Worm (Caenorhabditis elegans): ENCODE measurements around the gene ttr-34.

Gene ttr-34

DNA sequence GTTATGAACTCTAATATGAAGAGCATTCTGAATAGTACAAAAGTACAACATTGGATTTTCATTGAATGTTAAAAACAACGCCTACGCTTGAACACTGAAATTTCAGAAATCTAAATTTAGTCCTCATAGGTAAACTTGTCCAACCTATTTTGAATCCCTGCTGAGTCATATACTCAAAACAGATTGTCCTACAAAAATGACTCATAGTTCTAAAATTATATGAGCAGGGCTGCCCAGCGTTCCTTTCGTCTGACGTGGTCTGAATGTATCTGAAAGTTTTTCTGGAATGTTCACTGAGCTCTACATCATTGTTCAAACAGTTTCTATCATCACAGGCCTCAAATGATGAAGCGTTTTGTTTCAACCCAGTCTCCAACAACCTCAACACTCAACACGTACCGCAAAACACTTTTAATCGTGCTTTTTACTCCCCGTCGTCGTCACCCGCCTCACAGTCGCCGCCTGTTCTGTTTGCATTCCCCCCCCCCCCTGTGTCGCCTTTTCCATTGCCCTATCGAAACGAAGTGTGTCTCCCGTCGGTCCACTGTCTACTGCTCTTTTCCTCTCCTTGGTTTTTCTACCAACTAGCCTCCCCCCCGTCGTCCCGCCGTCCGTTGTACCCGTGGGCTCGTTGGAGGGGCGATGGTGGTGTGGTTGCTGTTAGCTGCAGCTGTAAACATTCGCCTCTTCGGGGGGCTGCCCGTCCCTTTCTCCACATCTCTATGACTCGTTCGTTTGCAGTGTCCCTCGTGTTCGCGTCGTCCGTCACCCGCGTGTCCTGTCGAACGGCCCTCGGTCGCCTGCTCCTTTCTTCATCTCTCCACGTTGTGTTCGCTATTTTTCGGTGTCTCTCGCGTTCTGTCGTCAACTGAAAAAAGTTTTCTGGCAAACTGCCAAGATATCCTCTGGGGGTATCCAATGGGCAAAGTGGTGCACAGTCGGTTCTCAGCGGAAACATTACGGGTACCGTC, 4.5 kb downstream of the ttr-34 start (continued):
- TF ChIP-seq bed-1 (GFP tag; IDR thresholded peaks at IDR 0.05) (no peak), B0019.2 (GFP tag; conservative IDR thresholded peaks at IDR 0.05) (no peak), K12H6.12 (tag; optimal IDR thresholded peaks at IDR 0.05) (peak; percentile 46), ztf-25 (GFP tag; IDR thresholded peaks at IDR 0.05) (no peak), dpl-1 (GFP tag; optimal IDR thresholded peaks at IDR 0.05) (no peak), hmg-20 (GFP tag; IDR thresholded peaks at IDR 0.05) (no peak), akir-1 (GFP tag; optimal IDR thresholded peaks at IDR 0.05) (no peak), ceh-27 (GFP tag; optimal IDR thresholded peaks at IDR 0.05) (peak; percentile 23), nfya-2 (GFP tag; IDR thresholded peaks at IDR 0.05) (no peak), sea-2 (GFP tag; IDR thresholded peaks at IDR 0.05) (no peak), madf-6 (GFP tag; IDR thresholded peaks at IDR 0.05) (no peak), zim-3 (tag; optimal IDR thresholded peaks at IDR 0.05) (peak; percentile 55), dpff-1 (tag; optimal IDR thresholded peaks at IDR 0.05) (no peak), F57A8.1 (GFP tag; optimal IDR thresholded peaks at IDR 0.05) (no peak), F23B12.7 (tag; optimal IDR thresholded peaks at IDR 0.05; ENCODE audit: insufficient read depth) (peak; percentile 18), pha-4 (tag; optimal IDR thresholded peaks at IDR 0.05) (peak; percentile 1), ZK185.1 (tag; optimal IDR thresholded peaks at IDR 0.05; ENCODE audit: poor library complexity, severe bottlenecking) (peak; percentile 2), Y53F4B.3 (GFP tag; IDR thresholded peaks at IDR 0.05) (no peak), him-1 (tag; optimal IDR thresholded peaks at IDR 0.05) (no peak), egrh-3 (GFP tag; IDR thresholded peaks at IDR 0.05) (peak; percentile 90), mel-28 (tag; optimal IDR thresholded peaks at IDR 0.05; ENCODE audit: borderline replicate concordance) (no peak), C17E4.6 (GFP tag; IDR thresholded peaks at IDR 0.05) (no peak), Y53G8AR.9 (GFP tag; conservative IDR thresholded peaks at IDR 0.05) (0 out of 2 replicates have a peak, but pooled peaks have one; percentile 14), K11D2.4 (GFP tag; IDR thresholded peaks at IDR 0.05) (peak; percentile 57; the same call in 1 of the 2 replicates), ets-4 (GFP tag; optimal IDR thresholded peaks at IDR 0.05) (no peak), Y79H2A.3 (GFP tag; conservative IDR thresholded peaks at IDR 0.05) (no peak), let-526 (GFP tag; IDR thresholded peaks at IDR 0.05) (no peak), F39B2.1 (GFP tag; IDR thresholded peaks at IDR 0.05) (no peak), nhr-120 (GFP tag; IDR thresholded peaks at IDR 0.05) (no peak), tlf-1 (GFP tag; optimal IDR thresholded peaks at IDR 0.05) (no peak), somi-1 (GFP tag; optimal IDR thresholded peaks at IDR 0.05) (peak; percentile 15), lin-40 (tag; optimal IDR thresholded peaks at IDR 0.05) (peak; percentile 60), B0261.1 (tag; optimal IDR thresholded peaks at IDR 0.05) (no peak), pbrm-1 (GFP tag; IDR thresholded peaks at IDR 0.05) (peak; percentile 46; the same call in 1 of the 2 replicates), mxl-1 (tag; optimal IDR thresholded peaks at IDR 0.05) (no peak), lag-1 (GFP tag; IDR thresholded peaks at IDR 0.05) (no peak), nfyb-1 (GFP tag; IDR thresholded peaks at IDR 0.05) (peak; percentile 78; the same call in 1 of the 2 replicates), F52B5.7 (tag; optimal IDR thresholded peaks at IDR 0.05) (no peak), F57C9.4 (tag; optimal IDR thresholded peaks at IDR 0.05) (no peak), fkh-3 (tag; optimal IDR thresholded peaks at IDR 0.05) (no peak), cebp-1 (GFP tag; IDR thresholded peaks at IDR 0.05) (0 out of 2 replicates have a peak, but pooled peaks have one; percentile 16), cebp-1 (tag; optimal IDR thresholded peaks at IDR 0.05) (peak; percentile 79), ztf-3 (GFP tag; optimal IDR thresholded peaks at IDR 0.05) (no peak), ztf-28 (GFP tag; IDR thresholded peaks at IDR 0.05) (no peak), F55B11.4 (tag; optimal IDR thresholded peaks at IDR 0.05; ENCODE audit: borderline replicate concordance, insufficient read depth) (no peak), zfh-2 (GFP tag; conservative IDR thresholded peaks at IDR 0.05) (peak; percentile 99), athp-1 (tag; optimal IDR thresholded peaks at IDR 0.05) (no peak)
